Fruit fly (Drosophila melanogaster) whole organism, embryonic: Measurements from ENCODE around the gene CG9760.

Experiments
- Adf1 ChIP-seq: fragments of 200-800 bp; sonication (Bioruptor generic); IDR thresholded peaks from 2 replicates; pipeline ENCODE4 v1.3.6; 2022; ENCODE audit warnings: missing biosample characterization, missing genetic modification characterization
- CG1024 ChIP-seq: fragments of 200-800 bp; sonication (Bioruptor generic); IDR thresholded peaks from 2 replicates; pipeline ENCODE4 v1.3.6; 2022; ENCODE audit warnings: missing biosample characterization, missing genetic modification characterization
- CG11085 ChIP-seq: fragments of 200-800 bp; sonication (Bioruptor generic); IDR thresholded peaks from 2 replicates; pipeline ENCODE4 v1.3.6; 2022; ENCODE audit warnings: missing biosample characterization, missing genetic modification characterization
- CG13894 ChIP-seq: fragments of 200-800 bp; sonication (Bioruptor generic); optimal IDR thresholded peaks from 3 replicates; lab custom pipeline; 2018; ENCODE audit warnings: missing biosample characterization, mild to moderate bottlenecking, missing genetic modification characterization, moderate library complexity
- CG15073 ChIP-seq: fragments of 200-800 bp; sonication (Bioruptor generic); optimal IDR thresholded peaks from 2 replicates; lab custom pipeline; 2016; ENCODE audit warnings: missing biosample characterization, missing genetic modification characterization
- CG15479 ChIP-seq: fragments of 200-800 bp; sonication (Bioruptor generic); optimal IDR thresholded peaks from 3 replicates; lab custom pipeline; 2019; ENCODE audit warnings: missing biosample characterization, mild to moderate bottlenecking, missing genetic modification characterization, moderate library complexity
- CG15514 ChIP-seq: fragments of 200-800 bp; sonication (Bioruptor generic); optimal IDR thresholded peaks from 3 replicates; lab custom pipeline; 2017; ENCODE audit warnings: missing biosample characterization, missing genetic modification characterization, mild to moderate bottlenecking, moderate library complexity, missing genetic modification reagents
- CG1602 ChIP-seq: fragments of 200-800 bp; sonication (Bioruptor generic); optimal IDR thresholded peaks from 3 replicates; lab custom pipeline; 2016; ENCODE audit warnings: missing biosample characterization, missing genetic modification characterization
- CG18599 ChIP-seq: fragments of 200-800 bp; sonication (Bioruptor generic); optimal IDR thresholded peaks from 3 replicates; lab custom pipeline; 2017; ENCODE audit warnings: missing biosample characterization, missing genetic modification characterization, mild to moderate bottlenecking, moderate library complexity, missing genetic modification reagents
- CG18619 ChIP-seq: fragments of 200-800 bp; sonication (Bioruptor generic); optimal IDR thresholded peaks from 3 replicates; lab custom pipeline; 2017; ENCODE audit warnings: missing biosample characterization, mild to moderate bottlenecking, missing genetic modification characterization
- CG2202 ChIP-seq: fragments of 200-800 bp; sonication (Bioruptor generic); optimal IDR thresholded peaks from 2 replicates; lab custom pipeline; 2018; ENCODE audit warnings: missing biosample characterization, mild to moderate bottlenecking, missing genetic modification characterization
- CG30431 ChIP-seq: fragments of 200-800 bp; sonication (Bioruptor generic); optimal IDR thresholded peaks from 2 replicates; lab custom pipeline; 2017; ENCODE audit warnings: missing biosample characterization, missing genetic modification characterization
- CG31224 ChIP-seq: fragments of 200-800 bp; sonication (Bioruptor generic); IDR thresholded peaks from 2 replicates; pipeline ENCODE4 v1.3.6; 2022; ENCODE audit warnings: missing biosample characterization, missing genetic modification characterization
- CG3163 ChIP-seq: fragments of 200-800 bp; sonication (Bioruptor generic); optimal IDR thresholded peaks from 3 replicates; lab custom pipeline; 2016; ENCODE audit warnings: missing biosample characterization, missing genetic modification characterization
- CG32767 ChIP-seq: fragments of 200-800 bp; sonication (Bioruptor generic); IDR thresholded peaks from 2 replicates; pipeline ENCODE4 v1.3.6; 2022; ENCODE audit warnings: missing biosample characterization, missing genetic modification characterization
- CG34422 ChIP-seq: fragments of 200-800 bp; sonication (Bioruptor generic); IDR thresholded peaks from 3 replicates; pipeline ENCODE4 v1.3.6; 2022; ENCODE audit warnings: missing biosample characterization, missing genetic modification characterization
- CG4282 ChIP-seq: fragments of 200-800 bp; sonication (Bioruptor generic); optimal IDR thresholded peaks from 2 replicates; lab custom pipeline; 2016; ENCODE audit warnings: missing biosample characterization, missing genetic modification characterization
- CG4617 ChIP-seq: fragments of 200-800 bp; sonication (Bioruptor generic); optimal IDR thresholded peaks from 3 replicates; lab custom pipeline; 2016; ENCODE audit warnings: missing biosample characterization, missing genetic modification characterization, borderline replicate concordance
- CG6683 ChIP-seq: fragments of 200-800 bp; sonication (Bioruptor generic); optimal IDR thresholded peaks from 2 replicates; lab custom pipeline; 2017; ENCODE audit warnings: missing biosample characterization, mild to moderate bottlenecking, missing genetic modification characterization, missing genetic modification reagents
- CG7357 ChIP-seq: fragments of 200-800 bp; sonication (Bioruptor generic); IDR thresholded peaks from 3 replicates; pipeline ENCODE4 v1.3.6; 2022; ENCODE audit warnings: missing biosample characterization, missing genetic modification characterization
- CG7745 ChIP-seq: fragments of 200-800 bp; sonication (Bioruptor generic); optimal IDR thresholded peaks from 2 replicates; lab custom pipeline; 2018; ENCODE audit warnings: missing biosample characterization, mild to moderate bottlenecking, missing genetic modification characterization, moderate library complexity
- CG8924 ChIP-seq: fragments of 200-800 bp; optimal IDR thresholded peaks from 3 replicates; lab custom pipeline; 2019; ENCODE audit warnings: missing biosample characterization, mild to moderate bottlenecking, missing genetic modification characterization, moderate library complexity
- D19B ChIP-seq: fragments of 200-800 bp; sonication (Bioruptor generic); optimal IDR thresholded peaks from 2 replicates; lab custom pipeline; 2017; ENCODE audit warnings: missing biosample characterization, mild to moderate bottlenecking, missing genetic modification characterization
- Dref ChIP-seq: fragments of 200-800 bp; sonication (Bioruptor generic); IDR thresholded peaks from 2 replicates; pipeline ENCODE4 v1.3.6; 2022; ENCODE audit warnings: missing biosample characterization, missing genetic modification characterization
- ERR ChIP-seq: fragments of 200-800 bp; sonication (Bioruptor generic); optimal IDR thresholded peaks from 2 replicates; lab custom pipeline; 2016; ENCODE audit warnings: missing biosample characterization, missing genetic modification characterization
- Gug ChIP-seq: fragments of 200-800 bp; sonication (Bioruptor generic); IDR thresholded peaks from 4 replicates; pipeline ENCODE4 v1.3.6; 2022; ENCODE audit warnings: missing biosample characterization, missing genetic modification characterization
- HmgD ChIP-seq: fragments of 200-800 bp; sonication (Bioruptor generic); optimal IDR thresholded peaks from 3 replicates; lab custom pipeline; 2016; ENCODE audit warnings: missing biosample characterization, missing genetic modification characterization
- Hr51 ChIP-seq, 2 experiments: fragments of 200-800 bp; sonication (Bioruptor generic); optimal IDR thresholded peaks; 2 replicates in 1 of 2; 3 replicates in 1 of 2; lab custom pipeline; 2016 to 2018; ENCODE audit warnings: missing biosample characterization in 2 of 2, missing genetic modification characterization in 2 of 2, mild to moderate bottlenecking in 1 of 2, moderate library complexity in 1 of 2
- Hr78 ChIP-seq, 2 experiments: fragments of 200-800 bp in 1 of 2; fragments of >200 bp in 1 of 2; sonication (Bioruptor generic) in 1 of 2; optimal IDR thresholded peaks; 2 replicates each; lab custom pipeline; 2017 to 2019; ENCODE audit warnings: missing biosample characterization in 2 of 2, missing genetic modification characterization in 2 of 2, mild to moderate bottlenecking in 1 of 2, moderate library complexity in 1 of 2
- Kr ChIP-seq: fragments of 200-800 bp; sonication (Bioruptor generic); optimal IDR thresholded peaks from 2 replicates; lab custom pipeline; 2017; ENCODE audit warnings: missing biosample characterization, mild to moderate bottlenecking, missing genetic modification characterization
- MBD-R2 ChIP-seq: fragments of 200-800 bp; sonication (Bioruptor generic); IDR thresholded peaks from 2 replicates; pipeline ENCODE4 v1.3.6; 2022; ENCODE audit warnings: missing biosample characterization, missing genetic modification characterization
- NC2α ChIP-seq: fragments of 200-800 bp; sonication (Bioruptor generic); optimal IDR thresholded peaks from 2 replicates; lab custom pipeline; 2016; ENCODE audit warnings: missing biosample characterization, missing genetic modification characterization
- Ravus ChIP-seq: fragments of 200-800 bp; sonication (Bioruptor generic); IDR thresholded peaks from 2 replicates; pipeline ENCODE4 v1.3.6; 2022; ENCODE audit warnings: missing biosample characterization, missing genetic modification characterization
- Scr ChIP-seq: fragments of 200-800 bp; sonication (Bioruptor generic); IDR thresholded peaks from 2 replicates; pipeline ENCODE4 v1.3.6; 2022; ENCODE audit warnings: missing biosample characterization, missing genetic modification characterization; ENCODE audit not compliant: partially characterized antibody
- Sox102F ChIP-seq: fragments of 200-800 bp; sonication (Bioruptor generic); optimal IDR thresholded peaks from 2 replicates; lab custom pipeline; 2018; ENCODE audit warnings: missing biosample characterization, mild to moderate bottlenecking, missing genetic modification characterization, moderate library complexity
- Taf1 ChIP-seq: fragments of 200-800 bp; sonication (Bioruptor generic); IDR thresholded peaks from 2 replicates; pipeline ENCODE4 v1.3.6; 2022; ENCODE audit warnings: missing biosample characterization, missing genetic modification characterization
- al ChIP-seq: fragments of 200-800 bp; sonication (Bioruptor generic); IDR thresholded peaks from 2 replicates; pipeline ENCODE4 v1.3.6; 2022; ENCODE audit warnings: missing biosample characterization, missing genetic modification characterization
- cg ChIP-seq: fragments of 200-800 bp; sonication (Bioruptor generic); optimal IDR thresholded peaks from 3 replicates; lab custom pipeline; 2019; ENCODE audit warnings: missing biosample characterization, mild to moderate bottlenecking, missing genetic modification characterization, moderate library complexity
- crc ChIP-seq: fragments of 200-800 bp; sonication (Bioruptor generic); optimal IDR thresholded peaks from 2 replicates; lab custom pipeline; 2016; ENCODE audit warnings: missing biosample characterization, missing genetic modification characterization
- emc ChIP-seq: fragments of 200-800 bp; sonication (Bioruptor generic); optimal IDR thresholded peaks from 2 replicates; lab custom pipeline; 2016; ENCODE audit warnings: missing biosample characterization, missing genetic modification characterization
- en ChIP-seq: fragments of 200-800 bp; sonication (Bioruptor generic); optimal IDR thresholded peaks from 2 replicates; lab custom pipeline; 2016; ENCODE audit warnings: missing biosample characterization, missing genetic modification characterization
- esg ChIP-seq: fragments of 200-800 bp; sonication (Bioruptor generic); conservative IDR thresholded peaks from 2 replicates; pipeline ENCODE4 v1.3.6; 2022; ENCODE audit warnings: missing biosample characterization, missing genetic modification characterization
- exex ChIP-seq: fragments of 200-800 bp; sonication (Bioruptor generic); optimal IDR thresholded peaks from 4 replicates; lab custom pipeline; 2018; ENCODE audit warnings: missing biosample characterization, mild to moderate bottlenecking, missing genetic modification characterization, moderate library complexity
- ham ChIP-seq: fragments of 200-800 bp; sonication (Bioruptor generic); IDR thresholded peaks from 2 replicates; pipeline ENCODE4 v1.3.6; 2022; ENCODE audit warnings: missing biosample characterization, missing genetic modification characterization
- nom ChIP-seq: fragments of 200-800 bp; sonication (Bioruptor generic); optimal IDR thresholded peaks from 2 replicates; lab custom pipeline; 2017; ENCODE audit warnings: missing biosample characterization, missing genetic modification characterization, mild to moderate bottlenecking, moderate library complexity, missing genetic modification reagents
- rib ChIP-seq: fragments of 200-800 bp; sonication (Bioruptor generic); IDR thresholded peaks from 2 replicates; pipeline ENCODE4 v1.3.6; 2022; ENCODE audit warnings: missing biosample characterization, missing genetic modification characterization
- row ChIP-seq: fragments of 200-800 bp; sonication (Bioruptor generic); IDR thresholded peaks from 3 replicates; pipeline ENCODE4 v1.3.6; 2022; ENCODE audit warnings: missing biosample characterization, missing genetic modification characterization
- sd ChIP-seq: fragments of 200-800 bp; sonication (Bioruptor generic); optimal IDR thresholded peaks from 3 replicates; lab custom pipeline; 2018; ENCODE audit warnings: missing biosample characterization, mild to moderate bottlenecking, missing genetic modification characterization, moderate library complexity
- tup ChIP-seq: fragments of 200-800 bp; sonication (Bioruptor generic); optimal IDR thresholded peaks from 2 replicates; lab custom pipeline; 2016; ENCODE audit warnings: missing biosample characterization, mild to moderate bottlenecking, missing genetic modification characterization, moderate library complexity
- tx ChIP-seq: fragments of 200-800 bp; sonication (Bioruptor generic); optimal IDR thresholded peaks from 2 replicates; lab custom pipeline; 2016; ENCODE audit warnings: missing biosample characterization, missing genetic modification characterization
- wek ChIP-seq: fragments of 200-800 bp; sonication (Bioruptor generic); optimal IDR thresholded peaks from 3 replicates; lab custom pipeline; 2018; ENCODE audit warnings: missing biosample characterization, mild to moderate bottlenecking, missing genetic modification characterization, moderate library complexity

The CG9760 gene

DNA sequence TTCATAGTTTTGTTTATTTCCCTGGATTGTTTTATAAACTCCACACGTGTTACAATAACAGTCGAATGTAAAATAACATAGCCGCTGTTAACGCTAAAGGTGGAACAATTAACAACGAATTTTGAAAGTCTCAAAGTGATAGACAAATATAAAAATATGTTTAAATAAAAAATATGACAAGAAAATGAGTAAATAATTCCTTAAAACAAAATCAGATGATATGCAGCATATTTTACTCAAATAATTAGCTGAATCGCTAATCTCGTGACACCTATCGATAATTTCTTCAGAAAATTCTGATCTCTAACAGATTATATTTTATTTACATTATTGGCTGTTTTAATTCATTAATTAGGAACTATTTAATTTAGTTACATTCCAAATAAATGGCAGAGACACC lies 26.9 kb downstream of the CG9760 start, which contains the start of the genes CG5645 and Atg12 (continued):
- peak; percentile 61 for TF ChIP-seq CG8924
- no peak for TF ChIP-seq CG7745 (tag; lab: Kevin White, UChicago)
- TF ChIP-seq CG6683 (GFP tag; lab: Kevin White, UChicago): no peak
- TF ChIP-seq CG15073 (GFP tag; lab: Kevin White, UChicago): no peak
- peak; percentile 35; the same call in 1 of the 2 replicates for TF ChIP-seq CG1024 (GFP tag; lab: Robert Waterston, UW)
- no peak for TF ChIP-seq CG32767 (GFP tag; lab: Robert Waterston, UW)
- peak; percentile 89 for TF ChIP-seq Scr (GFP tag; lab: Robert Waterston, UW)
- TF ChIP-seq esg: 0 out of 2 replicates have a peak, but pooled peaks have one; percentile 19
- TF ChIP-seq Adf1 (GFP tag; lab: Robert Waterston, UW): no peak
- peak; percentile 21 for TF ChIP-seq nom (GFP tag; lab: Kevin White, UChicago)
- peak; percentile 5 for TF ChIP-seq CG1602 (GFP tag; lab: Kevin White, UChicago)
- TF ChIP-seq sd (tag; lab: Kevin White, UChicago): no peak
- TF ChIP-seq NC2α (GFP tag; lab: Kevin White, UChicago): no peak
- peak; percentile 78 for TF ChIP-seq MBD-R2 (GFP tag; lab: Robert Waterston, UW)
- no peak for TF ChIP-seq HmgD (GFP tag; lab: Kevin White, UChicago)
- no peak for TF ChIP-seq CG3163 (GFP tag; lab: Kevin White, UChicago)
- TF ChIP-seq Kr: no peak
- peak; percentile 73 for TF ChIP-seq CG15514 (GFP tag; lab: Kevin White, UChicago)
- TF ChIP-seq CG7357 (GFP tag; lab: Robert Waterston, UW): no peak
- TF ChIP-seq al (GFP tag; lab: Robert Waterston, UW): peak; percentile 63
- TF ChIP-seq Hr78 (GFP tag; optimal IDR thresholded peaks at IDR 0.05; lab: Kevin White, UChicago): no peak
- no peak for TF ChIP-seq CG2202 (tag; lab: Kevin White, UChicago)
- TF ChIP-seq CG13894: no peak
- peak; percentile 61 for TF ChIP-seq Dref (GFP tag; lab: Robert Waterston, UW)
- no peak for TF ChIP-seq CG4282 (GFP tag; lab: Kevin White, UChicago)
- TF ChIP-seq tup (GFP tag; lab: Kevin White, UChicago): no peak
- TF ChIP-seq cg (GFP tag; lab: Kevin White, UChicago): no peak
- 0 out of 4 replicates have a peak, but pooled peaks have one; percentile 14 for TF ChIP-seq Gug (GFP tag; lab: Robert Waterston, UW)
- no peak for TF ChIP-seq D19B (GFP tag; lab: Kevin White, UChicago)
- no peak for TF ChIP-seq en (GFP tag; lab: Kevin White, UChicago)
- no peak for TF ChIP-seq CG18619 (GFP tag; lab: Kevin White, UChicago)
- TF ChIP-seq Taf1 (GFP tag; lab: Robert Waterston, UW): peak; percentile 11; the same call in 1 of the 2 replicates
- TF ChIP-seq Hr51 (GFP tag; optimal IDR thresholded peaks at IDR 0.05; lab: Kevin White, UChicago): peak in 1 of 2 experiments; percentile 39
- peak; percentile 56; the same call in 2 of the 3 replicates for TF ChIP-seq CG34422 (GFP tag; lab: Robert Waterston, UW)
- no peak for TF ChIP-seq wek (GFP tag; lab: Kevin White, UChicago)
- TF ChIP-seq CG30431 (GFP tag; lab: Kevin White, UChicago): no peak
- TF ChIP-seq ham (GFP tag; lab: Robert Waterston, UW): no peak
- 0 out of 2 replicates have a peak, but pooled peaks have one; percentile 2 for TF ChIP-seq Ravus (GFP tag; lab: Robert Waterston, UW)
- peak; percentile 81 for TF ChIP-seq CG4617
- no peak for TF ChIP-seq CG31224
- peak; percentile 70 for TF ChIP-seq CG18599 (GFP tag; lab: Kevin White, UChicago)
- peak; percentile 88 for TF ChIP-seq row (GFP tag; lab: Robert Waterston, UW)
- peak; percentile 63 for TF ChIP-seq Sox102F
- TF ChIP-seq crc (GFP tag; lab: Kevin White, UChicago): no peak
- TF ChIP-seq exex (tag; lab: Kevin White, UChicago): peak; percentile 63
- no peak for TF ChIP-seq CG15479 (GFP tag; lab: Kevin White, UChicago)
- no peak for TF ChIP-seq ERR (GFP tag; lab: Kevin White, UChicago)
- TF ChIP-seq CG11085 (GFP tag; lab: Robert Waterston, UW): no peak
- no peak for TF ChIP-seq rib (GFP tag; lab: Robert Waterston, UW)
- no peak for TF ChIP-seq tx
- no peak for TF ChIP-seq emc (GFP tag; lab: Kevin White, UChicago)
